Fruit fly (Drosophila melanogaster): ENCODE results near the gene mRpL21.

DNA sequence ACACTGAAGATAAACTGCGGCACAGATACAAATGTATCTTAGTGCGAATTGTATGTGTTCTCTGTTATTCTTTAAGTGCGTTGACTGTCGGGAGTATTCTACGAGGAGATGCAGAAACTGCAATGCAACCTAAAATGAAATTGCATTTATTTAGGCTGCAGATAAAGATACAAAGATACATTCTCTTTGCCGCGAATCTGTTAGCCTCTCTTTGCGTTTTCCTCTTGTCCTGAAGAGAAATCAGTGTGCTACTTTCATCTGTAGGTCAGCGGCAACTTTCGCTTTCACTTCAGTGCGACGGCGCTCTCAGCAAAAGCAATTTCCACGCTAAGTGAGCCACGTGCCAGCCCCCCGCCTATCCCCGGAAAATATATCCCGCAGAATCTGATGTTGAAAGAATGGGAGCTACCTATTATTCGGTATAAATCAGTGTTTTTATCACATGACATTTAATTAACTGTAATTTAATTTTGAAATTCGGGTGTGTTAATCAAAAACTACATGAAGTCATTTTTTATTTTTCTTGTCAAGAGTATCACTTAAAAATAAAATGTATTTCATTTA lies 38.4 kb upstream of the mRpL21 start:
- TF ChIP-seq CG10274 (GFP tag; optimal IDR thresholded peaks at IDR 0.05) (no peak), CG16779 (GFP tag; IDR thresholded peaks at IDR 0.05) (no peak), Abd-B (GFP tag; optimal IDR thresholded peaks at IDR 0.05) (no peak)
